Fruit fly (Drosophila melanogaster) whole organism, prepupa: ENCODE data around the gene Syn.

ENCODE experiments used
- Blimp-1 ChIP-seq: fragments of 200-800 bp; sonication (Bioruptor generic); optimal IDR thresholded peaks from 3 replicates; lab custom pipeline; 2017; ENCODE audit warnings: missing biosample characterization, missing genetic modification characterization, mild to moderate bottlenecking, moderate library complexity, missing genetic modification reagents
- CG10631 ChIP-seq: fragments of 200-800 bp; sonication (Bioruptor generic); optimal IDR thresholded peaks from 2 replicates; lab custom pipeline; 2016; ENCODE audit warnings: missing biosample characterization, missing genetic modification characterization
- CG10669 ChIP-seq: fragments of 200-800 bp; sonication (Bioruptor generic); optimal IDR thresholded peaks from 3 replicates; lab custom pipeline; 2018; ENCODE audit warnings: missing biosample characterization, mild to moderate bottlenecking, missing genetic modification characterization, moderate library complexity
- CG11762 ChIP-seq: fragments of 200-800 bp; sonication (Bioruptor generic); optimal IDR thresholded peaks from 3 replicates; lab custom pipeline; 2016; ENCODE audit warnings: missing biosample characterization, missing genetic modification characterization; ENCODE audit not compliant: insufficient read depth
- CG11902 ChIP-seq: fragments of 200-800 bp; sonication (Bioruptor generic); optimal IDR thresholded peaks from 3 replicates; lab custom pipeline; 2016; ENCODE audit warnings: missing biosample characterization, missing genetic modification characterization
- CG15336 ChIP-seq: fragments of 200-800 bp; sonication (Bioruptor generic); IDR thresholded peaks from 2 replicates; pipeline ENCODE4 v1.3.6; 2022; ENCODE audit warnings: missing biosample characterization, missing genetic modification characterization
- CG1621 ChIP-seq: fragments of 200-800 bp; sonication (Bioruptor generic); optimal IDR thresholded peaks from 3 replicates; lab custom pipeline; 2018; ENCODE audit warnings: missing biosample characterization, mild to moderate bottlenecking, missing genetic modification characterization
- CG16779 ChIP-seq: fragments of 200-800 bp; sonication (Bioruptor generic); optimal IDR thresholded peaks from 3 replicates; lab custom pipeline; 2017; ENCODE audit warnings: missing biosample characterization, mild to moderate bottlenecking, missing genetic modification characterization
- CG3032 ChIP-seq: fragments of 200-800 bp; optimal IDR thresholded peaks from 2 replicates; lab custom pipeline; 2019; ENCODE audit warnings: missing biosample characterization, mild to moderate bottlenecking, missing genetic modification characterization, moderate library complexity
- CG31627 ChIP-seq: fragments of 200-800 bp; sonication (Bioruptor generic); optimal IDR thresholded peaks from 3 replicates; lab custom pipeline; 2016; ENCODE audit warnings: missing biosample characterization, missing genetic modification characterization
- CG32006 ChIP-seq: fragments of 200-800 bp; sonication (Bioruptor generic); optimal IDR thresholded peaks from 3 replicates; lab custom pipeline; 2017; ENCODE audit warnings: missing biosample characterization, mild to moderate bottlenecking, missing genetic modification characterization
- CG34406 ChIP-seq: fragments of 200-800 bp; sonication (Bioruptor generic); optimal IDR thresholded peaks from 3 replicates; lab custom pipeline; 2016; ENCODE audit warnings: missing biosample characterization, missing genetic modification characterization
- CG3919 ChIP-seq: fragments of 200-800 bp; sonication (Bioruptor generic); optimal IDR thresholded peaks from 3 replicates; lab custom pipeline; 2016; ENCODE audit warnings: missing biosample characterization, missing genetic modification characterization
- CG6163 ChIP-seq: fragments of 200-800 bp; sonication (Bioruptor generic); IDR thresholded peaks from 3 replicates; pipeline ENCODE4 v1.3.6; 2022; ENCODE audit warnings: missing biosample characterization, missing genetic modification characterization
- CG6276 ChIP-seq: fragments of 200-800 bp; sonication (Bioruptor generic); optimal IDR thresholded peaks from 2 replicates; lab custom pipeline; 2017; ENCODE audit warnings: missing biosample characterization, mild to moderate bottlenecking, missing genetic modification characterization
- CG6792 ChIP-seq: fragments of 200-800 bp; sonication (Bioruptor generic); optimal IDR thresholded peaks from 3 replicates; lab custom pipeline; 2016; ENCODE audit warnings: missing biosample characterization, missing genetic modification characterization
- CG6808 ChIP-seq: fragments of 200-800 bp; sonication (Bioruptor generic); optimal IDR thresholded peaks from 3 replicates; lab custom pipeline; 2017; ENCODE audit warnings: missing biosample characterization, missing genetic modification characterization, mild to moderate bottlenecking, moderate library complexity, missing genetic modification reagents
- CG6854 ChIP-seq: fragments of 200-800 bp; sonication (Bioruptor generic); optimal IDR thresholded peaks from 2 replicates; lab custom pipeline; 2017; ENCODE audit warnings: missing biosample characterization, mild to moderate bottlenecking, missing genetic modification characterization
- CG7368 ChIP-seq: fragments of 200-800 bp; sonication (Bioruptor generic); optimal IDR thresholded peaks from 3 replicates; lab custom pipeline; 2016; ENCODE audit warnings: missing biosample characterization, missing genetic modification characterization
- CG8119 ChIP-seq: fragments of 200-800 bp; sonication (Bioruptor generic); IDR thresholded peaks from 3 replicates; pipeline ENCODE4 v1.3.6; 2022; ENCODE audit warnings: missing biosample characterization, missing genetic modification characterization
- CG8319 ChIP-seq: fragments of 200-800 bp; sonication (Bioruptor generic); optimal IDR thresholded peaks from 3 replicates; lab custom pipeline; 2016; ENCODE audit warnings: missing biosample characterization, missing genetic modification characterization
- CG8632 ChIP-seq: fragments of 200-800 bp; sonication (Bioruptor generic); optimal IDR thresholded peaks from 3 replicates; lab custom pipeline; 2016; ENCODE audit warnings: missing biosample characterization, missing genetic modification characterization
- Eip78C ChIP-seq: fragments of 200-800 bp; sonication (Bioruptor generic); peaks from one replicate; lab custom pipeline; 2016; ENCODE audit warnings: missing biosample characterization, missing genetic modification characterization
- Ets21C ChIP-seq: fragments of 200-800 bp; sonication (Bioruptor generic); optimal IDR thresholded peaks from 3 replicates; lab custom pipeline; 2016; ENCODE audit warnings: missing biosample characterization, missing genetic modification characterization
- Hr38 ChIP-seq: sonication (Bioruptor generic); optimal IDR thresholded peaks from 2 replicates; lab custom pipeline; 2016; ENCODE audit warnings: missing biosample characterization, missing genetic modification characterization
- Hr4 ChIP-seq: fragments of 200-800 bp; sonication (Bioruptor generic); optimal IDR thresholded peaks from 3 replicates; lab custom pipeline; 2016; ENCODE audit warnings: missing biosample characterization, missing genetic modification characterization
- Lpt ChIP-seq: fragments of 200-800 bp; sonication (Bioruptor generic); optimal IDR thresholded peaks from 3 replicates; lab custom pipeline; 2016; ENCODE audit warnings: missing biosample characterization, missing genetic modification characterization
- Met ChIP-seq: fragments of 200-800 bp; sonication (Bioruptor generic); optimal IDR thresholded peaks from 3 replicates; lab custom pipeline; 2016; ENCODE audit warnings: missing biosample characterization, missing genetic modification characterization
- OdsH ChIP-seq: fragments of 200-800 bp; sonication (Bioruptor generic); optimal IDR thresholded peaks from 3 replicates; lab custom pipeline; 2016; ENCODE audit warnings: missing biosample characterization, missing genetic modification characterization
- Smox ChIP-seq: fragments of 200-800 bp; sonication (Bioruptor generic); optimal IDR thresholded peaks from 3 replicates; lab custom pipeline; 2016; ENCODE audit warnings: missing biosample characterization, missing genetic modification characterization
- Sox102F ChIP-seq: fragments of 200-800 bp; sonication (Bioruptor generic); optimal IDR thresholded peaks from 2 replicates; lab custom pipeline; 2016; ENCODE audit warnings: missing biosample characterization, mild to moderate bottlenecking, missing genetic modification characterization
- Sox14 ChIP-seq: fragments of 200-800 bp; sonication (Bioruptor generic); optimal IDR thresholded peaks from 3 replicates; lab custom pipeline; 2016; ENCODE audit warnings: missing biosample characterization, missing genetic modification characterization
- Sox15 ChIP-seq: fragments of 200-800 bp; sonication (Bioruptor generic); optimal IDR thresholded peaks from 3 replicates; lab custom pipeline; 2016; ENCODE audit warnings: missing biosample characterization, missing genetic modification characterization
- achi ChIP-seq: fragments of 200-800 bp; sonication (Bioruptor generic); optimal IDR thresholded peaks from 3 replicates; lab custom pipeline; 2016; ENCODE audit warnings: missing biosample characterization, missing genetic modification characterization
- cyc ChIP-seq: fragments of 200-800 bp; sonication (Bioruptor generic); optimal IDR thresholded peaks from 3 replicates; lab custom pipeline; 2016; ENCODE audit warnings: missing biosample characterization, missing genetic modification characterization
- dac ChIP-seq: fragments of 200-800 bp; sonication (Bioruptor generic); optimal IDR thresholded peaks from 2 replicates; lab custom pipeline; 2017; ENCODE audit warnings: missing biosample characterization, mild to moderate bottlenecking, missing genetic modification characterization
- dsx ChIP-seq: fragments of 200-800 bp; optimal IDR thresholded peaks from 3 replicates; lab custom pipeline; 2019; ENCODE audit warnings: missing biosample characterization, mild to moderate bottlenecking, missing genetic modification characterization, moderate library complexity; ENCODE audit not compliant: poor library complexity, severe bottlenecking
- eg ChIP-seq: fragments of 200-800 bp; sonication (Bioruptor generic); IDR thresholded peaks from 3 replicates; pipeline ENCODE4 v1.3.6; 2022; ENCODE audit warnings: missing biosample characterization, missing genetic modification characterization
- fd59A ChIP-seq: fragments of 200-800 bp; sonication (Bioruptor generic); optimal IDR thresholded peaks from 2 replicates; lab custom pipeline; 2017; ENCODE audit warnings: missing biosample characterization, mild to moderate bottlenecking, missing genetic modification characterization, missing genetic modification reagents
- fd85E ChIP-seq: fragments of 200-800 bp; sonication (Bioruptor generic); optimal IDR thresholded peaks from 3 replicates; lab custom pipeline; 2016; ENCODE audit warnings: missing biosample characterization, missing genetic modification characterization
- fkh ChIP-seq: fragments of 200-800 bp; sonication (Bioruptor generic); optimal IDR thresholded peaks from 3 replicates; lab custom pipeline; 2017; ENCODE audit warnings: missing biosample characterization, mild to moderate bottlenecking, missing genetic modification characterization, moderate library complexity
- pdm3 ChIP-seq: fragments of 200-800 bp; sonication (Bioruptor generic); optimal IDR thresholded peaks from 3 replicates; lab custom pipeline; 2016; ENCODE audit warnings: missing biosample characterization, missing genetic modification characterization
- salr ChIP-seq, 2 experiments: fragments of 200-800 bp; sonication (Bioruptor generic); optimal IDR thresholded peaks; 3 replicates each; lab custom pipeline; 2016 to 2018; ENCODE audit warnings: missing biosample characterization in 2 of 2, missing genetic modification characterization in 2 of 2, mild to moderate bottlenecking in 1 of 2
- spab ChIP-seq: fragments of 200-800 bp; sonication (Bioruptor generic); optimal IDR thresholded peaks from 2 replicates; lab custom pipeline; 2017; ENCODE audit warnings: missing biosample characterization, mild to moderate bottlenecking, missing genetic modification characterization, missing genetic modification reagents
- ss ChIP-seq, 2 experiments: fragments of 200-800 bp; sonication (Bioruptor generic); optimal IDR thresholded peaks; 2 replicates in 1 of 2; 3 replicates in 1 of 2; lab custom pipeline; 2017 to 2018; ENCODE audit warnings: mild to moderate bottlenecking in 2 of 2, missing biosample characterization in 2 of 2, missing genetic modification characterization in 2 of 2, moderate library complexity in 1 of 2
- svp ChIP-seq: fragments of 200-800 bp; sonication (Bioruptor generic); peaks from one replicate; lab custom pipeline; 2016; ENCODE audit warnings: missing biosample characterization, missing genetic modification characterization
- topi ChIP-seq: fragments of 200-800 bp; sonication (Bioruptor generic); optimal IDR thresholded peaks from 3 replicates; lab custom pipeline; 2016; ENCODE audit warnings: missing biosample characterization, missing genetic modification characterization

The Syn gene

dm6 chr3R:10170356-10170876 is 20.1 kb upstream of the Syn start, which contains the start of gene Best1 (continued):
- TF ChIP-seq topi (GFP tag; lab: Kevin White, UChicago) (peak; percentile 86), CG15336 (GFP tag; lab: Robert Waterston, UW) (peak; percentile 95), dsx (peak; percentile 88), dac (GFP tag; lab: Kevin White, UChicago) (peak; percentile 87), CG3919 (GFP tag; lab: Kevin White, UChicago) (peak; percentile 96), CG11902 (peak; percentile 98), Blimp-1 (GFP tag; lab: Kevin White, UChicago) (peak; percentile 89), fd85E (GFP tag; lab: Kevin White, UChicago) (peak; percentile 71), salr (GFP tag; optimal IDR thresholded peaks at IDR 0.05; lab: Kevin White, UChicago) (peak; percentile 65 to 77), Sox102F (GFP tag; lab: Kevin White, UChicago) (peak; percentile 93), Smox (peak; percentile 86), pdm3 (peak; percentile 86), CG3032 (tag; lab: Kevin White, UChicago) (peak; percentile 89), eg (GFP tag; lab: Robert Waterston, UW) (peak; percentile 95), CG8319 (peak; percentile 81), Lpt (GFP tag; lab: Kevin White, UChicago) (peak; percentile 78), Hr4 (GFP tag; lab: Kevin White, UChicago) (peak; percentile 88), OdsH (GFP tag; lab: Kevin White, UChicago) (peak; percentile 90), CG10669 (GFP tag; lab: Kevin White, UChicago) (peak; percentile 89), CG11762 (GFP tag; lab: Kevin White, UChicago) (peak; percentile 89), CG1621 (peak; percentile 88), CG31627 (GFP tag; lab: Kevin White, UChicago) (peak; percentile 82)

- TF ChIP-seq salr (GFP tag; optimal IDR thresholded peaks at IDR 0.05; lab: Kevin White, UChicago) (peak in 1 of 2 experiments; percentile 41), CG6163 (GFP tag; lab: Robert Waterston, UW) (no peak), Sox14 (GFP tag; lab: Kevin White, UChicago) (peak; percentile 28), Eip78C (peak; percentile 90), CG10631 (GFP tag; lab: Kevin White, UChicago) (peak; percentile 35), pdm3 (peak; percentile 38), CG8119 (no peak), CG6276 (GFP tag; lab: Kevin White, UChicago) (no peak), topi (GFP tag; lab: Kevin White, UChicago) (no peak), CG6808 (GFP tag; lab: Kevin White, UChicago) (peak; percentile 78), Blimp-1 (GFP tag; lab: Kevin White, UChicago) (no peak), OdsH (GFP tag; lab: Kevin White, UChicago) (peak; percentile 33), fd59A (GFP tag; lab: Kevin White, UChicago) (peak; percentile 58), achi (GFP tag; lab: Kevin White, UChicago) (peak; percentile 31), svp (GFP tag; lab: Kevin White, UChicago) (no peak), dsx (peak; percentile 31), fkh (no peak), CG7368 (GFP tag; lab: Kevin White, UChicago) (no peak), CG16779 (tag; lab: Kevin White, UChicago) (no peak), Met (GFP tag; lab: Kevin White, UChicago) (no peak), CG3032 (tag; lab: Kevin White, UChicago) (peak; percentile 63), CG15336 (GFP tag; lab: Robert Waterston, UW) (no peak), Sox102F (GFP tag; lab: Kevin White, UChicago) (no peak), cyc (GFP tag; lab: Kevin White, UChicago) (no peak), CG6854 (GFP tag; lab: Kevin White, UChicago) (no peak), spab (GFP tag; lab: Kevin White, UChicago) (peak; percentile 61), CG6792 (GFP tag; lab: Kevin White, UChicago) (no peak), CG34406 (GFP tag; lab: Kevin White, UChicago) (peak; percentile 2), CG32006 (GFP tag; lab: Kevin White, UChicago) (peak; percentile 24), CG8632 (peak; percentile 42), ss (GFP tag; optimal IDR thresholded peaks at IDR 0.05; lab: Kevin White, UChicago) (peak; percentile 49 to 76), Sox15 (no peak), Ets21C (no peak), Hr4 (GFP tag; lab: Kevin White, UChicago) (peak; percentile 14), CG1621 (no peak), Hr38 (GFP tag; lab: Kevin White, UChicago) (no peak), Lpt (GFP tag; lab: Kevin White, UChicago) (no peak)
Observed at dm6 chr3R:10176927-10177511, 13.5 kb upstream of the Syn start.
